Fruit fly (Drosophila melanogaster): ENCODE data around the gene CG1677.

Gene CG1677

dm6 chrX:7328746-7329145 lies 76.9 kb downstream of the CG1677 start, which contains the start of gene Acsf3:
Gene Acsf3, plus strand, starts transcription at chrX:7329046.
- TF ChIP-seq Myc (optimal IDR thresholded peaks at IDR 0.05): no peak
- no peak for TF ChIP-seq h (optimal IDR thresholded peaks at IDR 0.05)
- no peak for TF ChIP-seq psq (optimal IDR thresholded peaks at IDR 0.05)
- no peak for TF ChIP-seq ttk (optimal IDR thresholded peaks at IDR 0.05)
- no peak for TF ChIP-seq insv (optimal IDR thresholded peaks at IDR 0.05)

DNA sequence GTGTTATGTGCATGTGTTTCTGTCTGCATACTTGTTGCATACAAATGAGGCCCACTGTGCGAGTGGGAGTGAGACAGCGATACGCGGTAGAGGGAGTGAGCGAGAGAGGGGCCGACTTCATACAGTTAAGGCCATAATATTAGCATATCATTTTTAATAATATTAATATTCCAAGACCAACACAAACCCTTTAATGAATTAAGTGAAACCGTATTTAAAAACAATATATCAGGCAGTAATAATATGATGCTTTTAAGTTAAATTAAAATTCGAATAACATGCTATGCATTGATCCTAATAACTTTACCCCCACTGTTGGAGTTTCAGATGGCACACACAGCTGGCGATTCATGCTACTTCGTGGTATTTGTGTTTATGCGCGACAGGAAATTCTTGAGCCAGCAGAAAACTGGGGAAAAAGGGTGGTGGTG lies 80.8 kb downstream of the CG1677 start:
- TF ChIP-seq ttk (optimal IDR thresholded peaks at IDR 0.05): no peak
- TF ChIP-seq insv (optimal IDR thresholded peaks at IDR 0.05): no peak
- no peak for TF ChIP-seq Myc (optimal IDR thresholded peaks at IDR 0.05)
- TF ChIP-seq psq (optimal IDR thresholded peaks at IDR 0.05): no peak
- TF ChIP-seq Sin3A (optimal IDR thresholded peaks at IDR 0.05): no peak
- TF ChIP-seq h (optimal IDR thresholded peaks at IDR 0.05): no peak

DNA sequence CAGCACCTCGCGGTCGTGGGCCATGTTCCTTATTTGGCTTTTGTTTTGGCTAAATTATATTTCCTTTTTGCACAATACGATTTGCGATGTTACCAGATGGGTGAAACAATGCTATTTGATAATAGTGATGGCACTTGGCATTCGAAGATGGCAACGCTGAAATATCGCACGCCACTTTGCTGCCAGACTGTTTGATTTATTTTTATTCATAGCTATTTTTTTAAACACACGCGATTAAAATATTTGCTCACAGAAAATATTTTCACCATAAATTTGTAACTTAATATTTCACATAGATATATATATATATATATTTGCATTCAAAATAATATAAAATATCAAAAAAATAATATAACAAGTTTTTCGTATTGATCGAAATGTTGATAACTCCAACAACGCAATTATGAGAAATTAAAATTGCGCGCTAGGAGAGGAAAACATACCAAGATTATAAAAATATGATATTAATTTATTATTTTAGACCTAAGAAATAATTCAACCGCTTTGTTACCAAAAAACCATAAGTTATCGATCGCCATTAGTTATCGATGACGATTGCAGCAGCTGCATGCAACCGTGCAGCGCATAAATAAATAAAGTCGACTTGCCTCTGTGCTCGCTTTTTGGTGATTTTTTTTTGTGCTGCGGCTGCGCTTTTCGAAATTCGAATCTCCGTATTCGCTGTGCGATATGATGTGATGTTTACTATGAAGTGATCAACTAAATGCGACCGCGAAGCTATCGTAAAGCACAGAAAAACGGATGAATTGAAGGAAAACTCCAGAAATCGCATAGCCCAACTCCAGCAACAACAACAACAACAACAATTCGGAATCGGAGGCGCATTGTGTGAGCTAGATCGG lies 81.7 kb downstream of the CG1677 start, which contains the start of the genes Atg5 and Dok:
TSS of gene Atg5 (minus strand) at position 122 of the 863 bp plus-strand sequence.
TSS of gene Dok (plus strand) at position 566 of the 863 bp plus-strand sequence.
- TF ChIP-seq insv (optimal IDR thresholded peaks at IDR 0.05): no peak
- no peak for TF ChIP-seq ttk (optimal IDR thresholded peaks at IDR 0.05)
- TF ChIP-seq Sin3A (optimal IDR thresholded peaks at IDR 0.05): no peak
- no peak for TF ChIP-seq psq (optimal IDR thresholded peaks at IDR 0.05)
- no peak for TF ChIP-seq h (optimal IDR thresholded peaks at IDR 0.05)
- TF ChIP-seq Myc (optimal IDR thresholded peaks at IDR 0.05): no peak

DNA sequence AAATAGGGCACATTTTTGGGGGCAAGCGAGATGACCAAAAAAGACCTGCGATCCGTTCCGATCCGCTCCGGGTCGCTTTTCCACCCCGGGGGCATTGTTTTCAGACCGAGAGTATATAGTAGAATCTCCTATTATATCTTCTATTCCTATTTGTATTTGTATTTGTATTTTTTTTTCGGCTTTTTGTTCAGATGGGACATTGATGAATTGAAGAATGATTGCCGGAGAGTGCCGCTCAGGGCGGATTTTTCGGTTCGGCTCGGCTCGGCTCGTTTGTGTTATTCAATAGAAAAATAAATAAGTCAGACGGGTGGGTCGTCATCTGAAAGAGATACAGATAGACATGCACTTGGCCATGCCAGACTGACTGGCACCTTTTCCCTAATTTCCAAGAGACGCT lies 83.8 kb downstream of the CG1677 start:
- TF ChIP-seq psq (optimal IDR thresholded peaks at IDR 0.05) (no peak), insv (optimal IDR thresholded peaks at IDR 0.05) (no peak), ttk (optimal IDR thresholded peaks at IDR 0.05) (no peak), h (optimal IDR thresholded peaks at IDR 0.05) (no peak), Myc (optimal IDR thresholded peaks at IDR 0.05) (no peak), Sin3A (optimal IDR thresholded peaks at IDR 0.05) (no peak)

- TF ChIP-seq h (optimal IDR thresholded peaks at IDR 0.05) (no peak), Myc (optimal IDR thresholded peaks at IDR 0.05) (no peak), ttk (optimal IDR thresholded peaks at IDR 0.05) (no peak), insv (optimal IDR thresholded peaks at IDR 0.05) (no peak)
Measured at dm6 chrX:7320455-7321224, 85.0 kb downstream of the CG1677 start.

DNA sequence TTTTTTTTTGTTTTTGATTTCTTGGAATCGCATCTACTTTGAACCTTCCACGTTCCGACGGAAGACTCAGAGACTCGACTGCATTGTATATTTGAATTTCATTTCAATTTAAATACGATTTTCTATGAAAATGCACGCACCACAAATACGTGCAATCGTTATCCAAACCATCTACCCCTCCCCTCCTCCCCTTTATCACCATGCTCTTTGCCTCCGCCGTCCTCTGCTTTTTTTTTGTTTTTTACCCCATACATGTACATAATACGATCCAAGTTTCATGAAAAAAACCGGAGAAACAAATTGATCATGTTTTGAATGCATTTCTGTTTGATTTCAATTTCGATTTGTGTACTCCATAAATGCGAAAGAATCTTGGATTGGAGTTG lies 85.9 kb downstream of the CG1677 start:
- TF ChIP-seq psq (optimal IDR thresholded peaks at IDR 0.05) (no peak), Sin3A (optimal IDR thresholded peaks at IDR 0.05) (no peak)

dm6 chrX:7319053-7319702 lies 86.4 kb downstream of the CG1677 start:
- TF ChIP-seq Sin3A (optimal IDR thresholded peaks at IDR 0.05) (no peak), insv (optimal IDR thresholded peaks at IDR 0.05) (no peak), h (optimal IDR thresholded peaks at IDR 0.05) (no peak), psq (optimal IDR thresholded peaks at IDR 0.05) (no peak), Myc (optimal IDR thresholded peaks at IDR 0.05) (no peak), ttk (optimal IDR thresholded peaks at IDR 0.05) (no peak)

DNA sequence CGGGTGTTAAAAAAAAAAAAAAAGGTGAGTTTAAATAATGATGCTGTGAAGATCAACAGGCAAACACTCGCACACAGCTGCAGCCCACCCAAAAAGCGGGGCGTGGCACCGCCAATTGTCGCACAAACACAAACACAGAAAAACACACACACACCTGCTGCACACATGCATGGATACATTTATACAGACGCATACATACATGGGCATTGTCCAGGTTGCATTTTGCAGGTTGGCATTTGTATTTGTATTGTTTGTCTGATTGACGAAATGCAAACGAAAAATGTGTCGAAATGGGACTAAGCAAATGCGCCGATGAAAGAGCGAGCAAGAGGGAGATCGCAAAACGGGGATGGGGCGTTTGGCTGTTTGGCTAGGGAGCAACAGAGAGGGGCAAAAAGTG lies 87.1 kb downstream of the CG1677 start:
- TF ChIP-seq h (optimal IDR thresholded peaks at IDR 0.05): no peak
- no peak for TF ChIP-seq insv (optimal IDR thresholded peaks at IDR 0.05)
- no peak for TF ChIP-seq ttk (optimal IDR thresholded peaks at IDR 0.05)
- no peak for TF ChIP-seq Myc (optimal IDR thresholded peaks at IDR 0.05)
- TF ChIP-seq psq (optimal IDR thresholded peaks at IDR 0.05): no peak

DNA sequence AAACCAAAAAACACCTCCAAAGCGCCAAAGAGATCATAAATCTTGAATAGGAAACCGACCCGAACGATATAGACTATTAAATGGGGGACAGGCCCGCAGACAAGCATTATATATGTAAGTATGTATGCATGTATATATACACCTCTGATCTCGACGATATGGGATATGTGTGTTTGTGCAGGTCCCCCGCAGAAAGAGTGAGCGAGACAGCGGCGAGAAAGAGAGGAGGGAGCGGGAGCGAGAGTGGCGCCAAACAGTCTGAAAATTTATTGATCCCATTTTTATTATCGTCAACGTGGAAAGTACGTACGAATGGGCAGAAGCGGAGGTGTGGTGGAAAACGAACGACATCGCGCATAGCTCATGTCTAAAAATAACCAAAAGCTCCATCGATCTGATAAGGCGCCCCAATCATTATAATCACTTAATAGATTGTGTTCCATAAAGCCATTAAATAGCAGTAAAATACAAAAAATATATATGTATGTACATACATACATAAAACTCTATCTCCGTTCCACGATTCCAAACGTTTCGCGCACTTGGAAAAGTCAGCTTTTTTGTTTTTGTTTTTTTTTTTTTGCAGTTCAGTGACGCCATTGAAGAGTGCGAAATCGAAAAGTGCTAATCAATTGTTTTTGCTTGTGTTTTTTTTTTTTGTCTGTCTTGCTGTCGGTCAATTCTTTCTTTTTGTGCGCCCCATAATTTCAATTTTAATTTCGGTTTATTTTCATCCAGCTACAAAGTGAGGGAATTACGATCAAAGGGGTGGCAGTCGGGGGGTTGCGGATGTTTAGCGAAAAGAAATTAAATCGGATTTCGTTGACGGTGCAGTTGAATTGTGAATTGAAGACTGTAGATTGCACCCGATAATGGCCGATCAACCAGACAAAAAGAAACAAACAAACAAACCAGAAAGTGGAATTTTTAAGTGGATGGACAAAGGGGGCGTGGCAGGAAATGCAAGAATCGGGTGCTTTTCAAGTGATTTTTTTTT lies 88.1 kb downstream of the CG1677 start:
- TF ChIP-seq psq (optimal IDR thresholded peaks at IDR 0.05) (no peak), h (optimal IDR thresholded peaks at IDR 0.05) (no peak), ttk (optimal IDR thresholded peaks at IDR 0.05) (no peak), Myc (optimal IDR thresholded peaks at IDR 0.05) (no peak), insv (optimal IDR thresholded peaks at IDR 0.05) (no peak), Sin3A (optimal IDR thresholded peaks at IDR 0.05) (no peak)

- TF ChIP-seq ttk (optimal IDR thresholded peaks at IDR 0.05) (no peak), Myc (optimal IDR thresholded peaks at IDR 0.05) (no peak), insv (optimal IDR thresholded peaks at IDR 0.05) (no peak), Sin3A (optimal IDR thresholded peaks at IDR 0.05) (no peak), h (optimal IDR thresholded peaks at IDR 0.05) (no peak), psq (optimal IDR thresholded peaks at IDR 0.05) (no peak)
Measured at dm6 chrX:7315925-7316650, 89.5 kb downstream of the CG1677 start.

All from Kc167 (cell line).